Worm (Caenorhabditis elegans) whole organism, L1 larva: ENCODE measurements around the gene der-2.

Experiments used
- C16A3.4 ChIP-seq: fragments of 150-350 bp; optimal IDR thresholded peaks from 2 replicates; lab custom pipeline; 2014; ENCODE audit warnings: missing biosample characterization, missing genetic modification characterization
- F16B12.6 ChIP-seq: fragments of 150-350 bp; optimal IDR thresholded peaks from 2 replicates; lab custom pipeline; 2014; ENCODE audit warnings: missing biosample characterization, missing genetic modification characterization
- Y116A8C.19 ChIP-seq: sonication (generic microtip); optimal IDR thresholded peaks from 2 replicates; lab custom pipeline; 2016; ENCODE audit warnings: missing compliant biosample characterization, missing genetic modification characterization, borderline replicate concordance
- blmp-1 ChIP-seq: fragments of 150-350 bp; optimal IDR thresholded peaks from 2 replicates; lab custom pipeline; 2014; ENCODE audit warnings: missing biosample characterization, missing genetic modification characterization
- ceh-82 ChIP-seq, 3 experiments: fragments of 150-350 bp in 1 of 3; sonication (generic microtip) in 2 of 3; optimal IDR thresholded peaks; 2 replicates each; lab custom pipeline; 2014 to 2017; ENCODE audit warnings: missing biosample characterization in 3 of 3, missing genetic modification characterization in 3 of 3
- ceh-88 ChIP-seq: fragments of 200-800 bp; sonication (Bioruptor generic); IDR thresholded peaks from 2 replicates; pipeline ENCODE4 v1.3.6; 2022; ENCODE audit warnings: missing genetic modification characterization, missing compliant biosample characterization
- ceh-90 ChIP-seq: sonication (generic microtip); optimal IDR thresholded peaks from 2 replicates; lab custom pipeline; 2016; ENCODE audit warnings: missing genetic modification characterization, missing compliant biosample characterization
- ces-1 ChIP-seq: fragments of 150-350 bp; optimal IDR thresholded peaks from 2 replicates; lab custom pipeline; 2014; ENCODE audit warnings: missing biosample characterization, missing genetic modification reagents, missing genetic modification characterization
- dpl-1 ChIP-seq, 3 experiments: fragments of 150-350 bp in 2 of 3; sonication (generic microtip) in 1 of 3; optimal IDR thresholded peaks; 2 replicates each; lab custom pipeline; 2014 to 2017; ENCODE audit warnings: missing biosample characterization in 3 of 3, missing genetic modification characterization in 3 of 3, missing genetic modification reagents in 3 of 3
- dsc-1 ChIP-seq: sonication (generic microtip); optimal IDR thresholded peaks from 2 replicates; lab custom pipeline; 2016; ENCODE audit warnings: mild to moderate bottlenecking, missing genetic modification characterization, missing compliant biosample characterization
- efl-1 ChIP-seq, 4 experiments: fragments of 150-350 bp; optimal IDR thresholded peaks in 3 of 4; peaks in 1 of 4; 1 replicate in 1 of 4; 2 replicates in 3 of 4; lab custom pipeline; 2014; ENCODE audit warnings: missing biosample characterization in 2 of 4, missing genetic modification characterization in 2 of 4, missing genetic modification reagents in 2 of 4
- egl-13 ChIP-seq: sonication (generic microtip); optimal IDR thresholded peaks from 2 replicates; lab custom pipeline; 2016; ENCODE audit warnings: missing genotype, missing genetic modification reagents, missing genetic modification characterization, missing compliant biosample characterization
- egl-27 ChIP-seq, 2 experiments: fragments of 150-350 bp in 1 of 2; sonication (generic microtip); optimal IDR thresholded peaks; 3 replicates each; lab custom pipeline; 2017 to 2018; ENCODE audit warnings: missing biosample characterization in 2 of 2, missing genetic modification characterization in 2 of 2, missing genetic modification reagents in 2 of 2
- elt-2 ChIP-seq: sonication (generic microtip); optimal IDR thresholded peaks from 2 replicates; lab custom pipeline; 2016; ENCODE audit warnings: missing genetic modification characterization, mild to moderate bottlenecking, inconsistent platforms, missing compliant biosample characterization, missing genetic modification reagents
- ets-5 ChIP-seq: fragments of 200-800 bp; sonication (Bioruptor generic); IDR thresholded peaks from 2 replicates; pipeline ENCODE4 v1.3.6; 2022; ENCODE audit warnings: missing genetic modification characterization, missing compliant biosample characterization
- fkh-4 ChIP-seq: sonication (generic microtip); optimal IDR thresholded peaks from 2 replicates; lab custom pipeline; 2016; ENCODE audit warnings: missing compliant biosample characterization, missing genetic modification characterization, borderline replicate concordance
- fkh-8 ChIP-seq: sonication (generic microtip); optimal IDR thresholded peaks from 2 replicates; lab custom pipeline; 2016; ENCODE audit warnings: mild to moderate bottlenecking, missing genetic modification characterization, missing compliant biosample characterization
- fos-1 ChIP-seq: fragments of 150-350 bp; optimal IDR thresholded peaks from 2 replicates; lab custom pipeline; 2014; ENCODE audit warnings: missing biosample characterization, missing genetic modification characterization
- hlh-17 ChIP-seq: fragments of 200-800 bp; sonication (Bioruptor generic); optimal IDR thresholded peaks from 2 replicates; lab custom pipeline; 2018; ENCODE audit warnings: missing genetic modification characterization, mild to moderate bottlenecking, missing compliant biosample characterization, moderate library complexity, borderline replicate concordance
- hpl-2 ChIP-seq: fragments of 150-350 bp; optimal IDR thresholded peaks from 2 replicates; lab custom pipeline; 2014; ENCODE audit warnings: missing biosample characterization, missing genetic modification reagents, missing genetic modification characterization
- irx-1 ChIP-seq: sonication (generic microtip); optimal IDR thresholded peaks from 2 replicates; lab custom pipeline; 2016; ENCODE audit warnings: missing genetic modification characterization, missing compliant biosample characterization
- isw-1 ChIP-seq: fragments of 200-800 bp; sonication (Bioruptor generic); IDR thresholded peaks from 2 replicates; pipeline ENCODE4 v1.3.6; 2022; ENCODE audit warnings: missing genetic modification characterization, missing compliant biosample characterization
- lin-13 ChIP-seq: fragments of 150-350 bp; optimal IDR thresholded peaks from 2 replicates; lab custom pipeline; 2014; ENCODE audit warnings: missing biosample characterization, missing genetic modification reagents, missing genetic modification characterization
- lin-14 ChIP-seq: fragments of 200-800 bp; sonication (Bioruptor generic); optimal IDR thresholded peaks from 2 replicates; lab custom pipeline; 2018; ENCODE audit warnings: mild to moderate bottlenecking, missing genetic modification characterization, moderate library complexity, missing compliant biosample characterization
- lin-15B ChIP-seq: fragments of 150-350 bp; sonication (generic microtip); optimal IDR thresholded peaks from 3 replicates; lab custom pipeline; 2014; ENCODE audit warnings: missing biosample characterization, missing genetic modification characterization
- lin-39 ChIP-seq: fragments of 150-350 bp; optimal IDR thresholded peaks from 2 replicates; lab custom pipeline; 2014; ENCODE audit warnings: missing biosample characterization, missing genetic modification reagents, missing genetic modification characterization
- lir-3 ChIP-seq: sonication (generic microtip); optimal IDR thresholded peaks from 2 replicates; lab custom pipeline; 2016; ENCODE audit warnings: mild to moderate bottlenecking, missing genetic modification characterization, moderate library complexity, missing compliant biosample characterization; ENCODE audit not compliant: poor library complexity
- mab-9 ChIP-seq: fragments of 200-800 bp; sonication (Bioruptor generic); IDR thresholded peaks from 2 replicates; pipeline ENCODE4 v1.3.6; 2022; ENCODE audit warnings: missing genetic modification reagents, missing genetic modification characterization, missing compliant biosample characterization
- mdl-1 ChIP-seq, 2 experiments: fragments of 150-350 bp; optimal IDR thresholded peaks; 2 replicates each; lab custom pipeline; 2014 to 2017; ENCODE audit warnings: missing biosample characterization in 2 of 2, missing genetic modification characterization in 2 of 2, inconsistent platforms in 1 of 2
- mef-2 ChIP-seq: fragments of 150-350 bp; optimal IDR thresholded peaks from 2 replicates; lab custom pipeline; 2014; ENCODE audit warnings: missing biosample characterization, missing genetic modification characterization
- mep-1 ChIP-seq: fragments of 150-350 bp; optimal IDR thresholded peaks from 2 replicates; lab custom pipeline; 2014; ENCODE audit warnings: missing biosample characterization, missing genetic modification characterization
- nhr-19 ChIP-seq: fragments of 200-800 bp; sonication (Bioruptor generic); conservative IDR thresholded peaks from 2 replicates; pipeline ENCODE4 v1.3.6; 2022; ENCODE audit warnings: missing genetic modification characterization, missing compliant biosample characterization
- nhr-20 ChIP-seq: sonication (generic microtip); optimal IDR thresholded peaks from 2 replicates; lab custom pipeline; 2016; ENCODE audit warnings: mild to moderate bottlenecking, missing genetic modification characterization, missing compliant biosample characterization
- nhr-47 ChIP-seq: sonication (generic microtip); optimal IDR thresholded peaks from 2 replicates; lab custom pipeline; 2016; ENCODE audit warnings: mild to moderate bottlenecking, missing genetic modification characterization, moderate library complexity, missing compliant biosample characterization
- nhr-71 ChIP-seq: sonication (generic microtip); optimal IDR thresholded peaks from 2 replicates; lab custom pipeline; 2016; ENCODE audit warnings: mild to moderate bottlenecking, missing genetic modification characterization, moderate library complexity, missing compliant biosample characterization
- nhr-76 ChIP-seq: sonication (generic microtip); optimal IDR thresholded peaks from 2 replicates; lab custom pipeline; 2017; ENCODE audit warnings: missing biosample characterization, missing genetic modification characterization
- nhr-77 ChIP-seq: fragments of 150-350 bp; optimal IDR thresholded peaks from 2 replicates; lab custom pipeline; 2014; ENCODE audit warnings: missing biosample characterization, missing genetic modification characterization
- nhr-85 ChIP-seq: sonication (generic microtip); peaks from one replicate; lab custom pipeline; 2016; ENCODE audit warnings: missing genetic modification characterization, inconsistent platforms, missing compliant biosample characterization
- pag-3 ChIP-seq: sonication (generic microtip); optimal IDR thresholded peaks from 2 replicates; lab custom pipeline; 2017; ENCODE audit warnings: missing genetic modification characterization, mild to moderate bottlenecking, missing compliant biosample characterization, antibody characterized with exemption, borderline replicate concordance; ENCODE audit not compliant: insufficient read depth
- pax-3 ChIP-seq: fragments of 200-800 bp; sonication (Bioruptor generic); optimal IDR thresholded peaks from 2 replicates; lab custom pipeline; 2018; ENCODE audit warnings: mild to moderate bottlenecking, missing genetic modification characterization, moderate library complexity, missing compliant biosample characterization
- rnt-1 ChIP-seq: sonication (generic microtip); optimal IDR thresholded peaks from 2 replicates; lab custom pipeline; 2016; ENCODE audit warnings: mild to moderate bottlenecking, missing genetic modification characterization, moderate library complexity, missing compliant biosample characterization
- skn-1 ChIP-seq: fragments of 150-350 bp; optimal IDR thresholded peaks from 2 replicates; lab custom pipeline; 2014; ENCODE audit warnings: missing biosample characterization, missing genetic modification characterization
- snpc-4 ChIP-seq: fragments of 150-350 bp; optimal IDR thresholded peaks from 2 replicates; lab custom pipeline; 2014; ENCODE audit warnings: missing biosample characterization, missing genetic modification characterization
- snu-23 ChIP-seq: sonication (generic microtip); optimal IDR thresholded peaks from 2 replicates; lab custom pipeline; 2016; ENCODE audit warnings: missing genetic modification characterization, missing compliant biosample characterization
- sox-4 ChIP-seq: sonication (generic microtip); optimal IDR thresholded peaks from 2 replicates; lab custom pipeline; 2016; ENCODE audit warnings: missing genetic modification characterization, missing compliant biosample characterization
- swsn-7 ChIP-seq: sonication (generic microtip); optimal IDR thresholded peaks from 2 replicates; lab custom pipeline; 2016; ENCODE audit warnings: missing genetic modification characterization, missing compliant biosample characterization
- tbx-2 ChIP-seq: sonication (generic microtip); optimal IDR thresholded peaks from 2 replicates; lab custom pipeline; 2016; ENCODE audit warnings: missing genetic modification characterization, missing compliant biosample characterization
- unc-130 ChIP-seq: fragments of 150-350 bp; optimal IDR thresholded peaks from 2 replicates; lab custom pipeline; 2017; ENCODE audit warnings: missing biosample characterization, missing genetic modification characterization, inconsistent platforms
- xbp-1 ChIP-seq: sonication (generic microtip); optimal IDR thresholded peaks from 2 replicates; lab custom pipeline; 2016; ENCODE audit warnings: missing genetic modification characterization, missing compliant biosample characterization
- zip-4 ChIP-seq: fragments of 200-800 bp; sonication (Bioruptor generic); optimal IDR thresholded peaks from 2 replicates; lab custom pipeline; 2018; ENCODE audit warnings: mild to moderate bottlenecking, missing genetic modification characterization, moderate library complexity, missing compliant biosample characterization
- ztf-11 ChIP-seq, 2 experiments: sonication (generic microtip); optimal IDR thresholded peaks; 2 replicates each; lab custom pipeline; 2016 to 2017; ENCODE audit warnings: missing genetic modification characterization in 2 of 2, missing biosample characterization in 1 of 2, missing compliant biosample characterization in 1 of 2

The der-2 gene

DNA sequence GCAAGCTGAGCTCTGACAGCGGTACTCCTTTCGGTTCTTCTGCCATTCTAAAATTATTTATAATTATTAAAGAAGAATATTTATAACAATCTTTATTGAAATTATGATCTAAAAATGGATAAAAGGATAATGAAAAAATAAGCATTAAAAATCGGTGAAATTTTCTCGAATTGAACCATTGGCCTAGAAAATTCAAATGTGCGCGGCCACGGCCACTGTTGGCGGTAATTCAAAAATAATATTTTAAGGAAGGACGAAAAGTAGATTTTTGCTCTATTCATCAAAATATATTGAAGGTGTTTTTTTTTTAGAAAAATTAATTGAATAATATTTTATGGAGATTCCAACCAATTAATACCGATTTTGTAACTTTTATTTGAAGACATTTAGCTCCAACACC is 24.1 kb downstream of the der-2 start, which contains the start of gene pfd-5:
Gene pfd-5 (minus strand): TSS at position 47 of the 400 bp plus-strand sequence.
- no peak for TF ChIP-seq ets-5
- peak in 1 of 2 experiments; percentile 84 for TF ChIP-seq ztf-11 (tag; optimal IDR thresholded peaks at IDR 0.05; lab: Kevin White, UChicago)
- peak; percentile 39 for TF ChIP-seq Y116A8C.19
- peak; percentile 82 for TF ChIP-seq nhr-71 (tag; lab: Kevin White, UChicago)
- no peak for TF ChIP-seq zip-4 (GFP tag; lab: Kevin White, UChicago)
- peak; percentile 51 for TF ChIP-seq skn-1
- TF ChIP-seq egl-13 (tag; lab: Kevin White, UChicago) = peak; percentile 81
- TF ChIP-seq snpc-4 (tag; lab: Kevin White, UChicago) = peak; percentile 36
- TF ChIP-seq nhr-20 = peak; percentile 67
- TF ChIP-seq unc-130 (tag; lab: Kevin White, UChicago) = peak; percentile 12
- peak; percentile 22 for TF ChIP-seq fkh-8
- TF ChIP-seq lir-3 = peak; percentile 94
- TF ChIP-seq fos-1 (tag; lab: Kevin White, UChicago) = peak; percentile 17
- peak; percentile 77 for TF ChIP-seq dsc-1
- peak; percentile 93 for TF ChIP-seq ceh-90 (tag; lab: Kevin White, UChicago)
- peak; percentile 74 for TF ChIP-seq snu-23 (GFP tag; lab: Kevin White, UChicago)
- peak; percentile 4 for TF ChIP-seq pag-3 (tag; lab: Kevin White, UChicago)
- peak; percentile 49 for TF ChIP-seq lin-13 (GFP tag; lab: Kevin White, UChicago)
- peak; percentile 72 for TF ChIP-seq swsn-7 (tag; lab: Kevin White, UChicago)
- peak; percentile 81 for TF ChIP-seq tbx-2 (tag; lab: Kevin White, UChicago)
- TF ChIP-seq rnt-1 (tag; lab: Kevin White, UChicago) = peak; percentile 97
- TF ChIP-seq mdl-1 (tag; optimal IDR thresholded peaks at IDR 0.05; lab: Kevin White, UChicago) = peak in 1 of 2 experiments; percentile 36
- TF ChIP-seq mef-2 = no peak
- TF ChIP-seq xbp-1 (tag; lab: Kevin White, UChicago) = peak; percentile 77
- TF ChIP-seq ces-1 (GFP tag; lab: Kevin White, UChicago) = no peak
- no peak for TF ChIP-seq egl-27 (tag; optimal IDR thresholded peaks at IDR 0.05; lab: Kevin White, UChicago)
- TF ChIP-seq nhr-77 (tag; lab: Kevin White, UChicago) = no peak
- TF ChIP-seq isw-1 (GFP tag; lab: Robert Waterston, UW) = peak; percentile 67
- peak; percentile 81 to 96 for TF ChIP-seq efl-1 (optimal IDR thresholded peaks at IDR 0.05; lab: Kevin White, UChicago)
- TF ChIP-seq efl-1 (GFP tag; optimal IDR thresholded peaks at IDR 0.05 in 1 of 2; lab: Kevin White, UChicago) = peak; percentile 95 to 99
- TF ChIP-seq mep-1 (tag; lab: Kevin White, UChicago) = peak; percentile 79
- peak; percentile 43 for TF ChIP-seq elt-2
- TF ChIP-seq fkh-4 (tag; lab: Kevin White, UChicago) = peak; percentile 76
- peak; percentile 81 for TF ChIP-seq pax-3 (tag; lab: Kevin White, UChicago)
- no peak for TF ChIP-seq hpl-2
- no peak for TF ChIP-seq mab-9 (GFP tag; lab: Robert Waterston, UW)
- TF ChIP-seq nhr-47 (tag; lab: Kevin White, UChicago) = peak; percentile 85
- no peak for TF ChIP-seq hlh-17 (GFP tag; lab: Kevin White, UChicago)
- TF ChIP-seq sox-4 = peak; percentile 65
- TF ChIP-seq ceh-88 (GFP tag; lab: Robert Waterston, UW) = peak; percentile 34; the same call in 1 of the 2 replicates
- TF ChIP-seq nhr-76 (tag; lab: Kevin White, UChicago) = no peak
- TF ChIP-seq ceh-82 (tag; optimal IDR thresholded peaks at IDR 0.05; lab: Kevin White, UChicago) = peak; percentile 46 to 66 (median 51)
- TF ChIP-seq lin-39 (tag; lab: Kevin White, UChicago) = no peak
- peak; percentile 37 for TF ChIP-seq C16A3.4
- TF ChIP-seq nhr-19 (GFP tag; lab: Robert Waterston, UW) = peak; percentile 77
- peak; percentile 49 for TF ChIP-seq blmp-1 (tag; lab: Kevin White, UChicago)
- peak; percentile 84 for TF ChIP-seq irx-1
- peak; percentile 25 for TF ChIP-seq lin-15B
- TF ChIP-seq dpl-1 (GFP tag; optimal IDR thresholded peaks at IDR 0.05; lab: Kevin White, UChicago) = peak; percentile 90 to 96 (median 93)
- TF ChIP-seq F16B12.6 = peak; percentile 10
- peak; percentile 91 for TF ChIP-seq nhr-85 (tag; lab: Kevin White, UChicago)
- peak; percentile 76 for TF ChIP-seq lin-14 (GFP tag; lab: Kevin White, UChicago)
